Fruit fly (Drosophila melanogaster): ENCODE measurements around the gene CG8837.

Gene CG8837

dm6 chr2L:3307189-3307588 is 12.9 kb upstream of the CG8837 start:
- no peak for TF ChIP-seq CG1621 (tag; optimal IDR thresholded peaks at IDR 0.05)
- peak; percentile 51 for TF ChIP-seq vri (GFP tag; optimal IDR thresholded peaks at IDR 0.05)

DNA sequence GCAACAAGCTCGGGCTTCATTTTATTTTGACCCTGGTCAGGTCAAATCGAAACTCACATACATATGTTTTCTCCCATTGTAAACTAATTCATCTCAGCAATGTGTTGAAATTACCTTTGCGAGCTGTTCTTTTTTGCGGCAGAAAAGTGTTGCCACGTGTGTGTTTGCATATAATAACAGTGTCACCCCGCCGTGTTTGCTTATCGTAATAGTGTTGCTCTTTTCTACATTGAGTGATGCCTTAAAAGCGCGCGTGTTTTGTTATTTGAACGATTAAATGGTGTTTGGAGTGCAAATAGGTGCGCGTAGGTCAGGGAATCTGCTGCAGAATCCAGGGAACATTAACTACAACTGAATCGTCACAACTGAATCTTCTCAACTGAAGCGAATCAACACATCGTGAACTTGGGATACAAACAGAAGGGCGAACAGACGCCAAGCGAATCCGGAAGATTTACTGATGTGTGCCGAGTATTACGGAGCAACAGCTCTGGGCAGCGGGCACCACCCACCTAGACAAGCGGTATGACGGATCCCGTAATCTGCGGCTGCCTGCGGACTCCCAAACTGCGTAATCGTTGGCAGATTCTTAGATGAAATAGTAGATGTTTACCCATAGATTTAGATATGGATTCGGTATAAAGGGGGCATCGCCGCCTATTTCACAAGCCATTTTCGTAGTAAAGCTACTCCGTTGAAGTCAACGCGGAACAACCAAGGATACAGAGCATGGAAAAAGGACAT is 11.3 kb upstream of the CG8837 start, which contains the start of gene CG15406:
Gene CG15406 (plus strand): TSS at position 694 of the 744 bp plus-strand sequence.
- TF ChIP-seq CG11902 (GFP tag; optimal IDR thresholded peaks at IDR 0.05) = no peak
- TF ChIP-seq cyc (GFP tag; optimal IDR thresholded peaks at IDR 0.05) = no peak
- no peak for TF ChIP-seq fkh (GFP tag; optimal IDR thresholded peaks at IDR 0.05)
- TF ChIP-seq vri (GFP tag; optimal IDR thresholded peaks at IDR 0.05) = no peak
- TF ChIP-seq CG6854 (GFP tag; optimal IDR thresholded peaks at IDR 0.05) = no peak
- no peak for TF ChIP-seq CG8632 (GFP tag; optimal IDR thresholded peaks at IDR 0.05)
- no peak for TF ChIP-seq CG10631 (GFP tag; optimal IDR thresholded peaks at IDR 0.05)
- TF ChIP-seq achi (GFP tag; optimal IDR thresholded peaks at IDR 0.05) = no peak

- no peak for TF ChIP-seq CG9139 (GFP tag; optimal IDR thresholded peaks at IDR 0.05)
- TF ChIP-seq CG34406 (GFP tag; optimal IDR thresholded peaks at IDR 0.05) = no peak
- no peak for TF ChIP-seq CG3919 (GFP tag; optimal IDR thresholded peaks at IDR 0.05)
- no peak for TF ChIP-seq Hr39 (GFP tag; optimal IDR thresholded peaks at IDR 0.05)
- TF ChIP-seq Hr38 (GFP tag; optimal IDR thresholded peaks at IDR 0.05) = no peak
- TF ChIP-seq Smox (GFP tag; optimal IDR thresholded peaks at IDR 0.05) = no peak
- peak; percentile 53 for TF ChIP-seq fkh (GFP tag; optimal IDR thresholded peaks at IDR 0.05)
- no peak for TF ChIP-seq esn (GFP tag; optimal IDR thresholded peaks at IDR 0.05)
Measured at dm6 chr2L:3323319-3324287, 3.6 kb downstream of the CG8837 start, which contains the start of gene CG33281. Gene CG33281 (plus strand): TSS chr2L:3324237.

dm6 chr2L:3327603-3328002 is 7.6 kb downstream of the CG8837 start, which contains the start of gene CG33282:
Gene CG33282 (plus strand): TSS chr2L:3327903.
- peak; percentile 9 for TF ChIP-seq svp (GFP tag)
- TF ChIP-seq Gug (GFP tag; IDR thresholded peaks at IDR 0.05) = no peak

- TF ChIP-seq CG11902 (GFP tag; optimal IDR thresholded peaks at IDR 0.05) (no peak), pdm3 (GFP tag; optimal IDR thresholded peaks at IDR 0.05) (no peak), CG34406 (GFP tag; optimal IDR thresholded peaks at IDR 0.05) (no peak), esn (GFP tag; optimal IDR thresholded peaks at IDR 0.05) (no peak), eg (GFP tag; IDR thresholded peaks at IDR 0.05) (0 out of 3 replicates have a peak, but pooled peaks have one; percentile 30), Ets96B (tag; optimal IDR thresholded peaks at IDR 0.05) (no peak)
Measured at dm6 chr2L:3330628-3331027, 10.6 kb downstream of the CG8837 start, which contains the start of gene CG3285. Gene CG3285 (plus strand): TSS chr2L:3330928.

DNA sequence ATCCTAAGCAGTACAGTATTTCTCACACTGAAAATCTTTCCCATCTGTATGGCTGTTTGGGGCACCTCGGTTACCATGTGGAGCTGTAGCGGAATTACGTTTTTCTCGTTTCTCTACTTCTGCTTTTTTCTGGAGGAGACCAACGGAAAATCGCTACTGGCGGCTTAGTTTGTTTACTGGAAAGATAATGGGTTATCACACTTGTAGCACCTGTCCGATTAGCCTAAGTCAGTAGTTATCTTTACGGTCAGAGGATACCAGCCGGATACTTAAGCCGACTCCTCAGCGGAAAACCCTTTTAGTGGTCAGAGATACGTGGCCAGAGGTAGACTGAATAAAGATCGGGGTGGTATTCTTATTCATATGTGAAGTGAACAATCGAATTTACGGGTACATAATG is 12.5 kb downstream of the CG8837 start, which contains the start of gene CG15408:
Gene CG15408 (plus strand): TSS at position 301 of the 400 bp plus-strand sequence.
- TF ChIP-seq OdsH (GFP tag; optimal IDR thresholded peaks at IDR 0.05) = no peak
- TF ChIP-seq Ets96B (tag; optimal IDR thresholded peaks at IDR 0.05) = no peak

dm6 chr2L:3338566-3339215 is 18.6 kb downstream of the CG8837 start:
- TF ChIP-seq lz (GFP tag; optimal IDR thresholded peaks at IDR 0.05) = peak; percentile 81
- peak; percentile 79 for TF ChIP-seq topi (GFP tag; optimal IDR thresholded peaks at IDR 0.05)
- peak; percentile 95 for TF ChIP-seq Eip78C (GFP tag)
- TF ChIP-seq Sox14 (GFP tag; optimal IDR thresholded peaks at IDR 0.05) = peak; percentile 90
- TF ChIP-seq fkh (GFP tag; optimal IDR thresholded peaks at IDR 0.05) = no peak
- peak; percentile 84 for TF ChIP-seq achi (GFP tag; optimal IDR thresholded peaks at IDR 0.05)
- peak; percentile 70 for TF ChIP-seq dac (GFP tag; optimal IDR thresholded peaks at IDR 0.05)
- TF ChIP-seq CG32006 (GFP tag; optimal IDR thresholded peaks at IDR 0.05) = peak; percentile 91
- peak; percentile 80 for TF ChIP-seq esn (GFP tag; optimal IDR thresholded peaks at IDR 0.05)
- TF ChIP-seq CG8319 (GFP tag; optimal IDR thresholded peaks at IDR 0.05) = peak; percentile 67
- TF ChIP-seq CG6808 (GFP tag; optimal IDR thresholded peaks at IDR 0.05) = peak; percentile 70
- peak; percentile 57 for TF ChIP-seq vri (GFP tag; optimal IDR thresholded peaks at IDR 0.05)
- TF ChIP-seq Gug (GFP tag; IDR thresholded peaks at IDR 0.05) = peak; percentile 93
- TF ChIP-seq Ets96B (tag; optimal IDR thresholded peaks at IDR 0.05) = peak; percentile 68
- TF ChIP-seq Met (GFP tag; optimal IDR thresholded peaks at IDR 0.05) = peak; percentile 75
- peak; percentile 87 for TF ChIP-seq CG10631 (GFP tag; optimal IDR thresholded peaks at IDR 0.05)
- peak; percentile 79 for TF ChIP-seq CG10669 (GFP tag; optimal IDR thresholded peaks at IDR 0.05)
- TF ChIP-seq CG11902 (GFP tag; optimal IDR thresholded peaks at IDR 0.05) = peak; percentile 64
- peak; percentile 78 for TF ChIP-seq CG4318 (GFP tag; optimal IDR thresholded peaks at IDR 0.05)
- peak; percentile 28 for TF ChIP-seq CG6854 (GFP tag; optimal IDR thresholded peaks at IDR 0.05)

All from whole organism, prepupa.